Worm (Caenorhabditis elegans): ENCODE data around the gene C26B9.3.

ce11 chrX:5339357-5339756 lies 1.3 kb downstream of the C26B9.3 start:
- TF ChIP-seq ama-1 (optimal IDR thresholded peaks at IDR 0.05) (no peak), ceh-13 (GFP tag; optimal IDR thresholded peaks at IDR 0.05) (no peak)
